Worm (Caenorhabditis elegans): Measurements from ENCODE around the gene F55A11.4.

The F55A11.4 gene

ce11 chrV:11776538-11776937 is 6.3 kb downstream of the F55A11.4 start, which contains the start of gene F55A11.6:
TSS of gene F55A11.6 (plus strand) at chrV:11776838.
- TF ChIP-seq F49E8.2 (tag; optimal IDR thresholded peaks at IDR 0.05; ENCODE audit: borderline replicate concordance) (no peak), mdt-29 (GFP tag; IDR thresholded peaks at IDR 0.05) (no peak), nhr-111 (GFP tag; optimal IDR thresholded peaks at IDR 0.05) (no peak), zfp-2 (tag; optimal IDR thresholded peaks at IDR 0.05) (no peak), madf-9 (GFP tag; conservative IDR thresholded peaks at IDR 0.05) (no peak), ceh-28 (tag; optimal IDR thresholded peaks at IDR 0.05) (no peak), dve-1 (tag; optimal IDR thresholded peaks at IDR 0.05; ENCODE audit: insufficient read depth) (no peak), dmd-9 (GFP tag; IDR thresholded peaks at IDR 0.05) (no peak), lin-29 (GFP tag; IDR thresholded peaks at IDR 0.05) (no peak), fos-1 (tag; optimal IDR thresholded peaks at IDR 0.05) (no peak), unc-39 (tag; optimal IDR thresholded peaks at IDR 0.05) (no peak), cey-2 (tag; optimal IDR thresholded peaks at IDR 0.05; ENCODE audit: borderline replicate concordance, insufficient read depth) (no peak), arid-1 (GFP tag; conservative IDR thresholded peaks at IDR 0.05) (no peak), daf-12 (tag; optimal IDR thresholded peaks at IDR 0.05) (no peak)

- TF ChIP-seq php-3 (GFP tag; IDR thresholded peaks at IDR 0.05) (no peak), ZK337.2 (GFP tag; IDR thresholded peaks at IDR 0.05) (no peak), attf-4 (tag; optimal IDR thresholded peaks at IDR 0.05) (no peak), dmd-8 (GFP tag; IDR thresholded peaks at IDR 0.05) (no peak), lsy-2 (tag; optimal IDR thresholded peaks at IDR 0.05) (peak in 1 of 2 experiments; percentile 30), nhr-41 (GFP tag; IDR thresholded peaks at IDR 0.05) (no peak), F26F4.8 (GFP tag; conservative IDR thresholded peaks at IDR 0.05) (no peak), nhr-25 (tag; optimal IDR thresholded peaks at IDR 0.05; ENCODE audit: borderline replicate concordance, insufficient read depth) (no peak), cey-2 (tag; optimal IDR thresholded peaks at IDR 0.05; ENCODE audit: borderline replicate concordance, insufficient read depth) (no peak), nhr-237 (tag; optimal IDR thresholded peaks at IDR 0.05) (no peak), zfp-3 (GFP tag; conservative IDR thresholded peaks at IDR 0.05) (no peak), dve-1 (tag; optimal IDR thresholded peaks at IDR 0.05; ENCODE audit: insufficient read depth) (peak; percentile 75), unc-39 (tag; optimal IDR thresholded peaks at IDR 0.05) (no peak), ZK546.5 (tag; optimal IDR thresholded peaks at IDR 0.05) (no peak), madf-9 (GFP tag; conservative IDR thresholded peaks at IDR 0.05) (no peak), R02D3.7 (tag; optimal IDR thresholded peaks at IDR 0.05) (no peak), daf-16 (GFP tag; optimal IDR thresholded peaks at IDR 0.05) (peak in 1 of 2 experiments; percentile 71), daf-16 (tag; optimal IDR thresholded peaks at IDR 0.05) (peak; percentile 77), mep-1 (tag; optimal IDR thresholded peaks at IDR 0.05) (peak; percentile 44), daf-19 (GFP tag; conservative IDR thresholded peaks at IDR 0.05) (no peak), mxl-3 (GFP tag; optimal IDR thresholded peaks at IDR 0.05) (peak; percentile 61), daf-8 (GFP tag; IDR thresholded peaks at IDR 0.05) (no peak), F49E8.2 (tag; optimal IDR thresholded peaks at IDR 0.05; ENCODE audit: borderline replicate concordance) (no peak), zag-1 (tag; optimal IDR thresholded peaks at IDR 0.05) (no peak), ceh-28 (tag; optimal IDR thresholded peaks at IDR 0.05) (no peak), nhr-28 (tag; optimal IDR thresholded peaks at IDR 0.05) (peak; percentile 71), skn-1 (tag; optimal IDR thresholded peaks at IDR 0.05) (no peak), spr-3 (GFP tag; optimal IDR thresholded peaks at IDR 0.05) (no peak), zfp-2 (tag; optimal IDR thresholded peaks at IDR 0.05) (no peak), nhr-6 (tag; optimal IDR thresholded peaks at IDR 0.05) (no peak), aha-1 (tag) (no peak), fkh-10 (GFP tag; optimal IDR thresholded peaks at IDR 0.05) (no peak), lin-13 (GFP tag; optimal IDR thresholded peaks at IDR 0.05) (no peak), unc-130 (GFP tag; optimal IDR thresholded peaks at IDR 0.05) (no peak), nhr-11 (tag; optimal IDR thresholded peaks at IDR 0.05) (peak; percentile 14), ceh-20 (GFP tag; IDR thresholded peaks at IDR 0.05) (no peak), tra-1 (GFP tag; IDR thresholded peaks at IDR 0.05) (0 out of 2 replicates have a peak, but pooled peaks have one; percentile 31), lin-39 (tag; optimal IDR thresholded peaks at IDR 0.05) (no peak), nhr-10 (tag; optimal IDR thresholded peaks at IDR 0.05) (no peak), hif-1 (tag; optimal IDR thresholded peaks at IDR 0.05) (no peak), lin-29 (GFP tag; IDR thresholded peaks at IDR 0.05) (no peak), F10B5.3 (tag; optimal IDR thresholded peaks at IDR 0.05) (no peak), arid-1 (GFP tag; conservative IDR thresholded peaks at IDR 0.05) (no peak), ctbp-1 (GFP tag; IDR thresholded peaks at IDR 0.05) (no peak)
These were observed 7.6 kb downstream of the F55A11.4 start for ce11 chrV:11777846-11778245.
